Fruit fly (Drosophila melanogaster): ENCODE results near the gene CG12402.
A peak's percentile ranks its signal among the peaks of the same experiment; 100 is the strongest.

CG12402 gene

DNA sequence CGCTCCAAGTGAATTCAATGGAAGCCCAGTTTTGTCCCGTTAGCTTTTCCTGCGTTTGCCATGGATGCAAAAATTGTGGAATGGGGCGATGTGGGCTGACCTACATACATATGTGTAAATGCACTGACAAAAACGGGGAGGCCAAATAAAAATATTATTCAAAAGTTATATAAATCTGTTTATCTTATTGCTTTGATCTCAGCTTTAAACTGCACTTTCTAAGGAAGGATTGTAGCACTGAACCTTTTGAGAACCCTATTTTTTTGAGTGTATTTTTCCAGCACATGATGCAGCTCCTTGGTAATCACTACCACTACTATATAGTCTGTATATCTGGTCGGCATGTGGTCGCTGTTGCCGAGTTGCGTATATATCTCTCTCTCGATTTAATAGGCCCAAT, 31.1 kb downstream of the CG12402 start (continued):
- TF ChIP-seq twi (tag; optimal IDR thresholded peaks at IDR 0.05) (no peak), CG2202 (tag; optimal IDR thresholded peaks at IDR 0.05) (no peak), bbx (GFP tag; IDR thresholded peaks at IDR 0.05; ENCODE audit: partially characterized antibody) (no peak), CG3726 (GFP tag; IDR thresholded peaks at IDR 0.05) (no peak), CG9932 (GFP tag; IDR thresholded peaks at IDR 0.05) (no peak), CG10979 (tag; optimal IDR thresholded peaks at IDR 0.05) (peak; percentile 53), CG1603 (tag; optimal IDR thresholded peaks at IDR 0.05) (no peak), NC2α (GFP tag; optimal IDR thresholded peaks at IDR 0.05) (no peak), stwl (tag; optimal IDR thresholded peaks at IDR 0.05) (no peak), nau (GFP tag; optimal IDR thresholded peaks at IDR 0.05) (peak; percentile 26), YL-1 (GFP tag; optimal IDR thresholded peaks at IDR 0.05) (no peak), CG14441 (GFP tag; IDR thresholded peaks at IDR 0.05) (peak; percentile 68), CG2199 (GFP tag; IDR thresholded peaks at IDR 0.05) (0 out of 3 replicates have a peak, but pooled peaks have one; percentile 32), Hr51 (GFP tag; optimal IDR thresholded peaks at IDR 0.05) (peak in 1 of 2 experiments; percentile 55), CG14050 (GFP tag; IDR thresholded peaks at IDR 0.05) (peak; percentile 28; the same call in 1 of the 3 replicates), Nf-YB (GFP tag; optimal IDR thresholded peaks at IDR 0.05) (no peak), CG7271 (tag; optimal IDR thresholded peaks at IDR 0.05) (no peak), CG16779 (GFP tag; IDR thresholded peaks at IDR 0.05) (no peak), Med (GFP tag) (peak; percentile 82), CG4328 (GFP tag; optimal IDR thresholded peaks at IDR 0.05) (peak; percentile 6), CG6175 (GFP tag; IDR thresholded peaks at IDR 0.05) (no peak), exex (tag; optimal IDR thresholded peaks at IDR 0.05) (no peak), B-H1 (GFP tag; IDR thresholded peaks at IDR 0.05) (peak; percentile 38; the same call in 1 of the 3 replicates), da (GFP tag; optimal IDR thresholded peaks at IDR 0.05) (no peak), hkb (optimal IDR thresholded peaks at IDR 0.05) (no peak), hkb (GFP tag; IDR thresholded peaks at IDR 0.05) (peak; percentile 79), CG8388 (GFP tag; optimal IDR thresholded peaks at IDR 0.05) (no peak), ind (GFP tag; optimal IDR thresholded peaks at IDR 0.05) (peak; percentile 46), gro (GFP tag; optimal IDR thresholded peaks at IDR 0.05) (no peak), tgo (GFP tag; IDR thresholded peaks at IDR 0.05) (peak; percentile 60; the same call in 1 of the 3 replicates), CG4282 (GFP tag; optimal IDR thresholded peaks at IDR 0.05) (no peak), TFAM (GFP tag; optimal IDR thresholded peaks at IDR 0.05) (no peak)

DNA sequence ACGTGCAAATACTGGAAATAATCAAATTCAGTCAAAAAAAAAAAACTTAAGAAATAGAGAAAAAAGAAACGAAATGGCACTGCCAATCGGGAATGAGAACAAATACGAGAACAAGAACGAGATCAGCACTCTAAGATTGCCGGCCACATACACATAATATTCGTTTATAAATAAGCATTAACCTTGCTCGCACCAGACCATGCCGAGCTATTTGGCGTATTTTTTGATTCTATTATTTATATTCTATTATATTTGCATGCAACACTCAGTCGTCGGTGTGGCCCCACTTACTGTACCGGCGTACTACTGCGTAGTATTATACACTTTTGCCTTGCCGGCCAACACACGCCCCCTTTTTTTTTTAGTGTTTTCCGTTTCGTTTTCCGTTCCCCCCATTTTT, 37.5 kb downstream of the CG12402 start:
- TF ChIP-seq tin (GFP tag; optimal IDR thresholded peaks at IDR 0.05) (no peak), CG8388 (GFP tag; optimal IDR thresholded peaks at IDR 0.05) (no peak), CG13624 (GFP tag; optimal IDR thresholded peaks at IDR 0.05) (peak; percentile 24), Kr (GFP tag; optimal IDR thresholded peaks at IDR 0.05) (no peak), stc (GFP tag; IDR thresholded peaks at IDR 0.05) (0 out of 2 replicates have a peak, but pooled peaks have one; percentile 16), Rfx (GFP tag; IDR thresholded peaks at IDR 0.05) (peak; percentile 20; the same call in 1 of the 2 replicates), CG12155 (GFP tag; optimal IDR thresholded peaks at IDR 0.05) (no peak), D19A (tag; optimal IDR thresholded peaks at IDR 0.05) (peak; percentile 12), sd (tag; optimal IDR thresholded peaks at IDR 0.05) (peak; percentile 11), chinmo (GFP tag; IDR thresholded peaks at IDR 0.05; ENCODE audit: partially characterized antibody) (peak; percentile 68; the same call in 1 of the 4 replicates), CG3726 (GFP tag; IDR thresholded peaks at IDR 0.05) (no peak), CG10543 (GFP tag; optimal IDR thresholded peaks at IDR 0.05) (peak; percentile 45), pfk (GFP tag; optimal IDR thresholded peaks at IDR 0.05) (peak; percentile 9), pum (GFP tag; optimal IDR thresholded peaks at IDR 0.05) (no peak), CG2875 (GFP tag; optimal IDR thresholded peaks at IDR 0.05) (no peak), Meics (GFP tag; optimal IDR thresholded peaks at IDR 0.05) (peak; percentile 1), lbe (GFP tag; optimal IDR thresholded peaks at IDR 0.05) (peak; percentile 2), lab (GFP tag; optimal IDR thresholded peaks at IDR 0.05) (peak; percentile 24), cwo (GFP tag; optimal IDR thresholded peaks at IDR 0.05) (peak; percentile 28), Eip74EF (GFP tag; optimal IDR thresholded peaks at IDR 0.05) (no peak), amos (GFP tag; IDR thresholded peaks at IDR 0.05; ENCODE audit: partially characterized antibody) (no peak)
